ENCODE assay signal across 5 fruit fly cellular contexts in genomic region chr3R:12244468-12245060, dm6.
TF ChIP-seq lines count a peak whose summit lies in the region.

No protein-coding gene starts in this region.

- peak; percentile 36 for TF ChIP-seq CTCF in whole organism, embryonic (GFP tag; optimal IDR thresholded peaks at IDR 0.05; lab: Kevin White, UChicago)

TF ChIP-seq in whole organism, adult, 20 proteins besides CTCF, POLR2A, EP300 and RAD21:
- peak; percentile 92 for TF ChIP-seq pad (GFP tag; optimal IDR thresholded peaks at IDR 0.05; lab: Kevin White, UChicago)
- TF ChIP-seq cic (GFP tag; optimal IDR thresholded peaks at IDR 0.05; lab: Kevin White, UChicago): no peak

TF ChIP-seq in whole organism, embryonic, 481 proteins besides CTCF, POLR2A, EP300 and RAD21 (continues in another document):
- TF ChIP-seq Oaz (GFP tag; IDR thresholded peaks at IDR 0.05; lab: Robert Waterston, UW): no peak
- no peak for TF ChIP-seq CG12104 (GFP tag; optimal IDR thresholded peaks at IDR 0.05; lab: Kevin White, UChicago)
- TF ChIP-seq Nf-YA (GFP tag; IDR thresholded peaks at IDR 0.05; lab: Robert Waterston, UW): peak; percentile 91
- peak; percentile 81 for TF ChIP-seq CG10321 (GFP tag; IDR thresholded peaks at IDR 0.05; lab: Robert Waterston, UW)
- no peak for TF ChIP-seq sens-2 (GFP tag; IDR thresholded peaks at IDR 0.05; lab: Robert Waterston, UW)
- peak in 1 of 2 experiments; percentile 62 for TF ChIP-seq Hr78 (GFP tag; optimal IDR thresholded peaks at IDR 0.05; lab: Kevin White, UChicago)
- TF ChIP-seq Adf1 (GFP tag; IDR thresholded peaks at IDR 0.05; lab: Robert Waterston, UW): peak; percentile 37; the same call in 1 of the 2 replicates
- TF ChIP-seq bbx (GFP tag; IDR thresholded peaks at IDR 0.05; lab: Robert Waterston, UW; ENCODE audit: partially characterized antibody): peak; percentile 57; the same call in 1 of the 2 replicates
- TF ChIP-seq Jarid2 (GFP tag; optimal IDR thresholded peaks at IDR 0.05; lab: Kevin White, UChicago): peak; percentile 84
- TF ChIP-seq z (GFP tag; IDR thresholded peaks at IDR 0.05; lab: Robert Waterston, UW): peak; percentile 99
- no peak for TF ChIP-seq Med (GFP tag; lab: Kevin White, UChicago)
- no peak for TF ChIP-seq CG2678 (tag; optimal IDR thresholded peaks at IDR 0.05; lab: Kevin White, UChicago)
- TF ChIP-seq zen2 (GFP tag; IDR thresholded peaks at IDR 0.05; lab: Robert Waterston, UW; ENCODE audit: partially characterized antibody): peak; percentile 27; the same call in 1 of the 3 replicates
- peak; percentile 52; the same call in 1 of the 2 replicates for TF ChIP-seq amos (GFP tag; IDR thresholded peaks at IDR 0.05; lab: Robert Waterston, UW; ENCODE audit: partially characterized antibody)
- TF ChIP-seq gsb-n (tag; optimal IDR thresholded peaks at IDR 0.05; lab: Kevin White, UChicago): peak; percentile 13
- TF ChIP-seq CG33557 (GFP tag; optimal IDR thresholded peaks at IDR 0.05; lab: Kevin White, UChicago): no peak
- TF ChIP-seq sens (GFP tag; lab: Kevin White, UChicago): peak; percentile 51
- TF ChIP-seq yki (optimal IDR thresholded peaks at IDR 0.05; lab: Kevin White, UChicago): no peak
- TF ChIP-seq chm (GFP tag; IDR thresholded peaks at IDR 0.05; lab: Robert Waterston, UW): peak; percentile 60; the same call in 1 of the 2 replicates
- no peak for TF ChIP-seq Atf3 (GFP tag; optimal IDR thresholded peaks at IDR 0.05; lab: Kevin White, UChicago)
- TF ChIP-seq CG13775 (GFP tag; optimal IDR thresholded peaks at IDR 0.05; lab: Kevin White, UChicago): no peak

TF ChIP-seq in whole organism, prepupa, 60 proteins besides CTCF, POLR2A, EP300 and RAD21 (continues in another document):
- TF ChIP-seq CG6276 (GFP tag; optimal IDR thresholded peaks at IDR 0.05; lab: Kevin White, UChicago) (peak; percentile 27), dsx (GFP tag; optimal IDR thresholded peaks at IDR 0.05; lab: Kevin White, UChicago; ENCODE audit: poor library complexity, severe bottlenecking) (no peak), esn (GFP tag; optimal IDR thresholded peaks at IDR 0.05; lab: Kevin White, UChicago) (no peak), CG6792 (GFP tag; optimal IDR thresholded peaks at IDR 0.05; lab: Kevin White, UChicago) (no peak), net (GFP tag; optimal IDR thresholded peaks at IDR 0.05; lab: Kevin White, UChicago) (peak; percentile 15), CG11902 (GFP tag; optimal IDR thresholded peaks at IDR 0.05; lab: Kevin White, UChicago) (no peak), fkh (GFP tag; optimal IDR thresholded peaks at IDR 0.05; lab: Kevin White, UChicago) (peak; percentile 78), spab (GFP tag; optimal IDR thresholded peaks at IDR 0.05; lab: Kevin White, UChicago) (no peak), CG8119 (GFP tag; IDR thresholded peaks at IDR 0.05; lab: Robert Waterston, UW) (no peak), Gug (GFP tag; IDR thresholded peaks at IDR 0.05; lab: Robert Waterston, UW) (no peak), CG3919 (GFP tag; optimal IDR thresholded peaks at IDR 0.05; lab: Kevin White, UChicago) (peak; percentile 14), Ets96B (tag; optimal IDR thresholded peaks at IDR 0.05; lab: Kevin White, UChicago) (no peak), CG7368 (GFP tag; optimal IDR thresholded peaks at IDR 0.05; lab: Kevin White, UChicago) (no peak), CG10631 (GFP tag; optimal IDR thresholded peaks at IDR 0.05; lab: Kevin White, UChicago) (no peak), svp (GFP tag; lab: Kevin White, UChicago) (peak; percentile 99), achi (GFP tag; optimal IDR thresholded peaks at IDR 0.05; lab: Kevin White, UChicago) (no peak), CG11294 (GFP tag; IDR thresholded peaks at IDR 0.05; lab: Robert Waterston, UW) (no peak), CG32006 (GFP tag; optimal IDR thresholded peaks at IDR 0.05; lab: Kevin White, UChicago) (no peak), topi (GFP tag; optimal IDR thresholded peaks at IDR 0.05; lab: Kevin White, UChicago) (peak; percentile 4), fd59A (GFP tag; optimal IDR thresholded peaks at IDR 0.05; lab: Kevin White, UChicago) (no peak), Eip78C (GFP tag; lab: Kevin White, UChicago) (no peak), CG9139 (GFP tag; optimal IDR thresholded peaks at IDR 0.05; lab: Kevin White, UChicago) (no peak), eg (GFP tag; IDR thresholded peaks at IDR 0.05; lab: Robert Waterston, UW) (peak; percentile 51; the same call in 1 of the 3 replicates), CG11762 (GFP tag; optimal IDR thresholded peaks at IDR 0.05; lab: Kevin White, UChicago; ENCODE audit: insufficient read depth) (no peak)

TF ChIP-seq in whole organism, pupa, 21 proteins besides CTCF, POLR2A, EP300 and RAD21:
- TF ChIP-seq Pif1B (GFP tag; optimal IDR thresholded peaks at IDR 0.05; lab: Kevin White, UChicago): no peak
- peak; percentile 31; the same call in 1 of the 3 replicates for TF ChIP-seq CG4496 (GFP tag; IDR thresholded peaks at IDR 0.05; lab: Robert Waterston, UW)
- peak; percentile 16 for TF ChIP-seq CG13204 (GFP tag; optimal IDR thresholded peaks at IDR 0.05; lab: Kevin White, UChicago)
- TF ChIP-seq fd96Ca (GFP tag; IDR thresholded peaks at IDR 0.05; lab: Robert Waterston, UW): peak; percentile 52; the same call in 1 of the 3 replicates
TF ChIP-seq in whole organism, pupa: peak in this region for 3.

TF ChIP-seq in whole organism, wandering third instar larva, 38 proteins besides CTCF, POLR2A, EP300 and RAD21:
- TF ChIP-seq dsf (GFP tag; optimal IDR thresholded peaks at IDR 0.05; lab: Kevin White, UChicago; ENCODE audit: borderline replicate concordance) (no peak), woc (GFP tag; optimal IDR thresholded peaks at IDR 0.05; lab: Kevin White, UChicago) (no peak), dmrt93B (GFP tag; optimal IDR thresholded peaks at IDR 0.05; lab: Kevin White, UChicago) (no peak), tai (GFP tag; optimal IDR thresholded peaks at IDR 0.05; lab: Kevin White, UChicago) (no peak), dl (GFP tag; optimal IDR thresholded peaks at IDR 0.05; lab: Kevin White, UChicago; ENCODE audit: insufficient read depth in 1 of 2, partially characterized antibody in 2 of 2) (peak in 1 of 2 experiments; percentile 41), Hr78 (GFP tag; optimal IDR thresholded peaks at IDR 0.05; lab: Kevin White, UChicago) (no peak), Dif (GFP tag; optimal IDR thresholded peaks at IDR 0.05; lab: Kevin White, UChicago; ENCODE audit: partially characterized antibody) (peak; percentile 4), rgr (GFP tag; optimal IDR thresholded peaks at IDR 0.05; lab: Kevin White, UChicago) (no peak)
